Worm (Caenorhabditis elegans) whole organism, L3 larva: Measurements from ENCODE around the gene H06I04.6.

Experiments used
- fos-1 ChIP-seq: fragments of 150-350 bp; optimal IDR thresholded peaks from 2 replicates; lab custom pipeline; 2014; ENCODE audit warnings: missing biosample characterization, missing genetic modification characterization
- nhr-12 ChIP-seq: fragments of 150-350 bp; optimal IDR thresholded peaks from 2 replicates; lab custom pipeline; 2014; ENCODE audit warnings: missing biosample characterization, missing genetic modification characterization
- unc-62 ChIP-seq: fragments of 150-350 bp; sonication (generic microtip); optimal IDR thresholded peaks from 4 replicates; lab custom pipeline; 2014; ENCODE audit warnings: missing biosample characterization, missing genetic modification reagents, missing genetic modification characterization

DNA sequence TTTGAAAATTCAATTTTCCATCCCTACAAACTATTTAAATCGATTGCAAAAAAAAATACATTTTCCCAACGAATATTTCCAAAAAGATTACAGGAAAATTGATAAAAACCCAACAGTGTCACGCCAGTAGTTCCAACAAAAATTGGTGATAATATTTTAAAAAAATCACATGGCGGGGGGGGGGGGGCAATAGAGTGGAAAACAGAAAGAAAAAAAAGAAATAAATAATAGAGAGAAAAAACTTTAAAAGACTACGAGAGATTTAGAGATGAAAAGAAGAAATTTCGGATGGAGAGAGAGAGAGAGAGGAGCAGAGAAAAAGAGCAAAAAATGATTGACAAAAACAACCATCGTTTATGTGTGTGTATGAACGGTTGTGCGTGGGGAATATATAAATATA, 29.7 kb downstream of the H06I04.6 start:
- no peak for TF ChIP-seq fos-1 (tag; lab: Kevin White, UChicago)
- no peak for TF ChIP-seq unc-62 (GFP tag; lab: Kevin White, UChicago)
- no peak for TF ChIP-seq nhr-12 (tag; lab: Kevin White, UChicago)
